Worm (Caenorhabditis elegans) whole organism, L2 larva: Measurements from ENCODE around the gene R01E6.2.

Source experiments
- ceh-82 ChIP-seq: fragments of 150-350 bp; optimal IDR thresholded peaks from 2 replicates; lab custom pipeline; 2014; ENCODE audit warnings: missing biosample characterization, missing genetic modification characterization
- nhr-6 ChIP-seq: fragments of 150-350 bp; optimal IDR thresholded peaks from 2 replicates; lab custom pipeline; 2014; ENCODE audit warnings: missing biosample characterization, missing genetic modification characterization
- ztf-11 ChIP-seq: sonication (generic microtip); optimal IDR thresholded peaks from 2 replicates; lab custom pipeline; 2017; ENCODE audit warnings: missing biosample characterization, missing genetic modification characterization

DNA sequence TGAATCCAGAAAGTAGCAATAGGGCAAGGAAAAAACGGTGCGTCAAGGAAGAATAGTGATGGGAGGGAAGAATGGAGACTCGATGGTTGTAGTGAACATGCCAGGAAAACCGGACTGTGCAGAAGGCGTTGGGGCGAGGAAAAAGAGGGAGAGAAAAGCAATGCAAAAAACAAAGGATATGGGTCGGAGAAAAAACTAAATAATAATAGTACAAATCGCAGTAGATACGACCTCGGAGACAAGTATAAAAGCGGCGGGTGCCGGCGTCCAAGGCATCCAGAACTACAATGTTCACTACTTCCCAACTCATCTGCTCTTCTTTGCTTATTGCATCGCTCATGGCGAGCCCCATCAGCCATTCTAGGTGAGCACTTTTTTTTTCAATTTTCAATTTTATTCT, 29.6 kb downstream of the R01E6.2 start, which contains the start of gene R01E6.5:
- no peak for TF ChIP-seq ceh-82 (tag; lab: Kevin White, UChicago)
- TF ChIP-seq nhr-6 (tag; lab: Kevin White, UChicago) = no peak
- no peak for TF ChIP-seq ztf-11 (tag; lab: Kevin White, UChicago)
